Fruit fly (Drosophila melanogaster) whole organism, adult: Measurements from ENCODE around the gene pyd.

Experiments
- CG11617 ChIP-seq: fragments of 200-800 bp; sonication (Bioruptor generic); optimal IDR thresholded peaks from 2 replicates; lab custom pipeline; 2017; ENCODE audit warnings: mild to moderate bottlenecking, missing biosample characterization, missing genetic modification reagents, missing genetic modification characterization
- CG1620 ChIP-seq: fragments of 200-800 bp; sonication (Bioruptor generic); optimal IDR thresholded peaks from 2 replicates; lab custom pipeline; 2016; ENCODE audit warnings: missing biosample characterization, missing genetic modification characterization
- CG33017 ChIP-seq: fragments of 200-800 bp; sonication (Bioruptor generic); optimal IDR thresholded peaks from 2 replicates; lab custom pipeline; 2018; ENCODE audit warnings: missing biosample characterization, mild to moderate bottlenecking, missing genetic modification characterization, moderate library complexity
- CG7045 ChIP-seq: fragments of 200-800 bp; sonication (Bioruptor generic); optimal IDR thresholded peaks from 2 replicates; lab custom pipeline; 2017; ENCODE audit warnings: missing biosample characterization, mild to moderate bottlenecking, missing genetic modification characterization
- bab1 ChIP-seq: fragments of 200-800 bp; sonication (Bioruptor generic); optimal IDR thresholded peaks from 3 replicates; lab custom pipeline; 2019; ENCODE audit warnings: missing biosample characterization, mild to moderate bottlenecking, missing genetic modification characterization, moderate library complexity
- kay ChIP-seq: fragments of 200-800 bp; sonication (Bioruptor generic); peaks from one replicate; lab custom pipeline; 2016; ENCODE audit warnings: missing biosample characterization, missing genetic modification characterization, borderline replicate concordance

DNA sequence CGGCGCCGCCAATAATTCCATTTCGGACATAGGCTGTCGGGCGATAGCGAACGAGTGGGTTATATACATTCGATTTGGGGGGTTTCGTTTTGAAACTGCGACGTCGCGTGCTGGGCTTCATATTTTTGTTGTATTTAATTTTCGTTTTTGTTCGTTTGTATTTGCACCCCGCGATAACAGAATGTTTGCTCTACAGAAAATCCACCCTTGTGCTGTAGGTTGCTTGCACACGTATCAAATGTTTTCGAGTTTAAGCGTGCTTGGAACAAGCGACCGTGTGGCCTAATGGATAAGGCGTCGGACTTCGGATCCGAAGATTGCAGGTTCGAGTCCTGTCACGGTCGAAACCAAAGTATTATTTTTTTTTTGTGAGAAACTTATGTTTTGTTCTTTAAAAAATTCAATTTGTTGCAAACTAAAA is 69.0 kb downstream of the pyd start:
- TF ChIP-seq CG7045 (GFP tag; lab: Kevin White, UChicago), result no peak
- peak; percentile 94 for TF ChIP-seq kay
- no peak for TF ChIP-seq CG1620 (GFP tag; lab: Kevin White, UChicago)
- no peak for TF ChIP-seq CG11617 (GFP tag; lab: Kevin White, UChicago)
- no peak for TF ChIP-seq CG33017 (tag; lab: Kevin White, UChicago)
- no peak for TF ChIP-seq bab1 (GFP tag; lab: Kevin White, UChicago)
